Worm (Caenorhabditis elegans) whole organism, midembryonic: ENCODE results near the gene fbxa-199.

ENCODE experiments used
- T22C8.4 ChIP-seq: fragments of 200-800 bp; sonication (Bioruptor generic); IDR thresholded peaks from 2 replicates; pipeline ENCODE4 v1.3.6; 2022; ENCODE audit warnings: missing genetic modification characterization, missing compliant biosample characterization
- cog-1 ChIP-seq: sonication (generic microtip); optimal IDR thresholded peaks from 2 replicates; lab custom pipeline; 2016; ENCODE audit warnings: missing genetic modification characterization, missing compliant biosample characterization
- flt-1 ChIP-seq: fragments of 200-800 bp; sonication (Bioruptor generic); IDR thresholded peaks from 2 replicates; pipeline ENCODE4 v1.3.6; 2022; ENCODE audit warnings: missing genetic modification characterization, missing compliant biosample characterization
- klf-2 ChIP-seq: fragments of 200-800 bp; sonication (Bioruptor generic); conservative IDR thresholded peaks from 2 replicates; pipeline ENCODE4 v1.3.6; 2022; ENCODE audit warnings: missing genetic modification reagents, missing genetic modification characterization, missing compliant biosample characterization
- med-1 ChIP-seq: sonication (generic microtip); optimal IDR thresholded peaks from 2 replicates; lab custom pipeline; 2017; ENCODE audit warnings: missing genetic modification characterization, mild to moderate bottlenecking, missing compliant biosample characterization, antibody characterized with exemption, missing genetic modification reagents; ENCODE audit not compliant: insufficient read depth
- ref-1 ChIP-seq: fragments of 200-800 bp; sonication (Bioruptor generic); conservative IDR thresholded peaks from 2 replicates; pipeline ENCODE4 v1.3.6; 2022; ENCODE audit warnings: missing genetic modification reagents, missing genetic modification characterization, missing compliant biosample characterization
- tab-1 ChIP-seq: fragments of 200-800 bp; sonication (Bioruptor generic); IDR thresholded peaks from 2 replicates; pipeline ENCODE4 v1.3.6; 2022; ENCODE audit warnings: missing genetic modification characterization, missing compliant biosample characterization
- ztf-23 ChIP-seq: fragments of 200-800 bp; sonication (Bioruptor generic); IDR thresholded peaks from 2 replicates; pipeline ENCODE4 v1.3.6; 2022; ENCODE audit warnings: missing genetic modification reagents, missing genetic modification characterization, missing compliant biosample characterization
- ztf-29 ChIP-seq: fragments of 200-800 bp; sonication (Bioruptor generic); IDR thresholded peaks from 2 replicates; pipeline ENCODE4 v1.3.6; 2022; ENCODE audit warnings: missing genetic modification reagents, missing genetic modification characterization, missing compliant biosample characterization

fbxa-199 gene

DNA sequence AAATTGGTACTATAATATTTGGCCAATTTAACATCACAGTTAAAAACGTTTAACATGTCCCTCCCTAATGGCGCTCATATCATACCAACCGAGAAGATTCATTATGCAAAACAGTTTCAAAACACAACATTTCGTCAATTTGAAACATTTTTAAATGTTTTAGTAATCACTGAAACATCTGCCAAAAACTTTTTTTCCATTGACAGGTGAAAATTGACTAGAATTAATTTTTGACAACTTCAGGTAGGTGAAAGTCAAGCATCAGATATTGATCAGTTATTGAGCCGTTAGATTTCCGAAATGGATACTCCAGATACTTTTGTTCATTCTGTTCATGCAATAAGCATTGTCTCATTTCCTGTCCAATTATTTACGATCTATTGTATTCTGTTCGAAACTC is 8.3 kb upstream of the fbxa-199 start, which contains the start of gene srh-257:
Gene srh-257, plus strand, starts transcription at position 301 of the 400 bp plus-strand sequence.
- no peak for TF ChIP-seq tab-1 (GFP tag; lab: Robert Waterston, UW)
- no peak for TF ChIP-seq ref-1
- TF ChIP-seq ztf-29 (GFP tag; lab: Robert Waterston, UW), result no peak
- no peak for TF ChIP-seq med-1 (GFP tag; lab: Kevin White, UChicago)
- no peak for TF ChIP-seq T22C8.4
- no peak for TF ChIP-seq flt-1 (GFP tag; lab: Robert Waterston, UW)
- no peak for TF ChIP-seq klf-2 (GFP tag; lab: Robert Waterston, UW)

DNA sequence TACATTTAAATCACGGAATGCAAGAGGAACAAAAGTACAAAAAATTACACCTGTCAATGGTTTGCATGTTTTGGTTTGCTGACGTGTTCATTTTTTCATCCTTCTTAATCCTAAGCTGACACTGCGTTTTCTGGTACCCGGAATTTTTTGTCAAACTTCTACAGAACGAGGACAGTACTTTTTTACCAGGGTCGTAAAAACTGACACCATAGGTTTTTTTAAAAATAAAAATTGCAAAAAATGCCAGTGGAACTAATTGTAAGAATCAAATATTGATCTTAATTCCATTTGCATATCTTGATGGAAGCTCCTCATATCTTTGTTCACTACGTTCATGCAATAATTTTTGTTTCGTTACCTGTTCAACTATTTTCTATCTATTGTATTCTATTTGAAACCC is 6.2 kb upstream of the fbxa-199 start, which contains the start of gene srh-258:
Gene srh-258, plus strand, starts transcription at position 301 of the 400 bp plus-strand sequence.
- no peak for TF ChIP-seq tab-1 (GFP tag; lab: Robert Waterston, UW)
- TF ChIP-seq med-1 (GFP tag; lab: Kevin White, UChicago), result no peak
- TF ChIP-seq ref-1, result no peak
- TF ChIP-seq klf-2 (GFP tag; lab: Robert Waterston, UW), result no peak
- TF ChIP-seq ztf-23 (GFP tag; lab: Robert Waterston, UW), result no peak
- TF ChIP-seq cog-1 (tag; lab: Kevin White, UChicago), result no peak
- no peak for TF ChIP-seq T22C8.4
- TF ChIP-seq ztf-29 (GFP tag; lab: Robert Waterston, UW), result no peak
- TF ChIP-seq flt-1 (GFP tag; lab: Robert Waterston, UW), result no peak

DNA sequence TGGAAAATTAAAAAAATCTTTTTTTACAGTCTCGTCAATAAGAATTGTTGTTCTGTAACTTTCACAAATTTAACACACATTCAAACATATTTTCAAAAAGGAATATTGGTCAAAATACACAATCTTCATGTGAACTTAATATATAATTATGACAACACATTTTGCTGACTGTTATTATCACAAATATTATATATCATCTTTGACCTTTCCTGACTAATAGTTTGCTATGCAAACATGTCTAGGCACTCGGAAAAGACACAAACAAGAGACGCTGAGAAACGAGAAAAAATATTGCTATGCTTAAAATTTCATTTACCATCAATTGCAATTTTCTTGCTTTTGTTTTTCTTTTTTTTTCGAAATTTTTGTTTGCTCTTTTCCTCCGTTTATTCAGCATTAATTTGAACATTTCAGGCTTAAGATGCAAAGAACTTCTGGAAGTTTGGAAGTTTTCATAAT is 3.3 kb upstream of the fbxa-199 start, which contains the start of gene fbxa-135:
Gene fbxa-135, plus strand, starts transcription at position 409 of the 459 bp plus-strand sequence.
- no peak for TF ChIP-seq med-1 (GFP tag; lab: Kevin White, UChicago)

DNA sequence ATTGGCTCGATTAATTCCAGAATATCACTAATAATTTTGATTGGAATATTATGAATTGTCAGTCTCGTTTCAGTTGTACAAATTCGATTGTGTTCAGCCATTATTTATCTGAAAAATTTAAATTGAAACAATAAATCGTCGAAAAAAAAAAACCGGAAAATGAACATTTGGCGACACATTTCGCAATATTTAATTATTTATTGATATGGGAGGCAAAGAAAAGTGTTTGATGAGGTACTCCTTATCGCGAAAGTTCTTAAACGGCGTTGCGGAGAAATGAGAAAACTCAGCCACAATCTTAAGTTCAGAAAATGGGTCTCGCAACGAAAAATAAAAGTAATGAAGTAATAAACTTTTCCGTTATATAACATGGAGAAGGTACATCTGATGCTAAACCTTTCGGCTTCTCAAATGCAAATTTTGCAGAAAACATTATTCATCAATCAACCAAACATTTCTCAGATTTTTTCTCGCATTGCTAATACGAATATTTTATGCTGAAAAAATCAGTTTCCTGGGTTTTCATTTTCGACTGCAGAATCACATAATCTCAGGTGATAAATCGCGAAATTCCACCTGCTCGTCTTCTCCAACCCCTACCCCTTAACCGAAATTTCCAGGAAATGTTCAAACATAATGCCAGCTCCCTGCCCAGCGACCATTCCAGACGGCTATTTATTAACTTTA is 1.2 kb upstream of the fbxa-199 start, which contains the start of the genes T06E6.15 and sri-7:
Gene T06E6.15, minus strand, starts transcription at position 101 of the 687 bp plus-strand sequence.
Gene sri-7, plus strand, starts transcription at position 637 of the 687 bp plus-strand sequence.
- TF ChIP-seq tab-1 (GFP tag; lab: Robert Waterston, UW) (no peak), cog-1 (tag; lab: Kevin White, UChicago) (no peak)

DNA sequence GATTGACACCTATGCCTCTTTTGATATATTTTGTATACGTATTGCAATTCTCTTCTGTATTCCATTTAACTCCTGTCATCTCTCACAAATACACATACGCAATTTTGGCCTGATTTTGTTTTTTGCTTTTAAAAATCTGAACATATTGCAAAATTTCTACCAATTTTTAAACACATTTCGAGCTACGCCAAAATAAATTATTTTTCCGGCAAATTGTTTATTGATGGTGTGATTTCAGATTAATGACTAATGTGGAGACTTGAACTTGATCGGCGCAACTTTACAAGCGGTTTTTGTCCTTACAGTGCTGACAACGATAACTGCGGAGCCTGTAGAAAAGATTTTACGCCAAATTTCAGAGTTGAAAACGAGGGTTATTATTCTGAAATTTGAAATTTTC is 1.5 kb downstream of the fbxa-199 start:
- TF ChIP-seq med-1 (GFP tag; lab: Kevin White, UChicago) (no peak), klf-2 (GFP tag; lab: Robert Waterston, UW) (no peak), ztf-23 (GFP tag; lab: Robert Waterston, UW) (no peak), ref-1 (no peak), cog-1 (tag; lab: Kevin White, UChicago) (no peak), flt-1 (GFP tag; lab: Robert Waterston, UW) (no peak)

DNA sequence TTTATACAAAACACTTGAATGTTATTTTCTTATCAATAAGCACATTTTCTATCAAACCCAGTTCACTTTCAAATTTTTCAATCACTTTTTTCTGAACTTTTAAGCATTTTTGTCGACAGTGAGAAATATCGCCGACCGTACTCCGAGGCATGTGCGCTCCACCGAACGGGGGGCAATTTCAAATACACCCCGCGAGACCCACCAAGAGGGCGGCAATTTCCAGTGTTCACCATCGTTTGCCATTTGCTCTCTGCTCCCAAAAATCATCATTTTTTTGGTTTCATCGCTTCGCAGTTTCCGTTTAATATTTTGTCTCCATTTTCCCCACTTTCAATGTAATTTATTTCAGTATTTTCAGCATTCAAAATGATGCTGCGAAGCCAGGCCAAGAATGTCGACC is 3.3 kb downstream of the fbxa-199 start, which contains the start of gene cyb-3:
Gene cyb-3, plus strand, starts transcription at position 350 of the 400 bp plus-strand sequence.
- TF ChIP-seq cog-1 (tag; lab: Kevin White, UChicago) (no peak), klf-2 (GFP tag; lab: Robert Waterston, UW) (no peak), ztf-23 (GFP tag; lab: Robert Waterston, UW) (no peak), ref-1 (no peak), T22C8.4 (no peak), ztf-29 (GFP tag; lab: Robert Waterston, UW) (no peak), flt-1 (GFP tag; lab: Robert Waterston, UW) (no peak), tab-1 (GFP tag; lab: Robert Waterston, UW) (no peak), med-1 (GFP tag; lab: Kevin White, UChicago) (no peak)

DNA sequence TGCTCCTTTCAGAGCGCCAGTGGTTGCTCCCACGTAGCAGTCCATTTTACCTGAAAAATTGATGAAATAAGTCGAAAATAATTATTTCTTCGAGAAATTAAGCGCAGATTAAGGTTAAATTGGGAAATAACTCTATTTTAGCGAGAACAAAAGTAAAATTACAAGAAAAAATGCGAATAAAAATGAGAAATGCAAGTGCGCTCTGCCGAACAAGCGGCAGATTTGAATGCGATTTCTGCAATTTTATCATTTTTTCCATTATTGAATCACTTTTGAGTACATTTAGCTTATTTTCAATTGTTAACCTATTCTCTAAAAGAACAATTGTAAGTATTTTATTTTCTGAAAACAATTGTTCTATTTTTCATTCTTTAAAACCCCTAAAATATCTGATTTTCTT is 3.7 kb downstream of the fbxa-199 start, which contains the start of gene T06E6.1:
Gene T06E6.1, minus strand, starts transcription at position 56 of the 400 bp plus-strand sequence.
- TF ChIP-seq cog-1 (tag; lab: Kevin White, UChicago), result no peak
- no peak for TF ChIP-seq T22C8.4
- no peak for TF ChIP-seq klf-2 (GFP tag; lab: Robert Waterston, UW)
- TF ChIP-seq flt-1 (GFP tag; lab: Robert Waterston, UW), result no peak
- no peak for TF ChIP-seq ztf-29 (GFP tag; lab: Robert Waterston, UW)
- TF ChIP-seq ref-1, result no peak
- no peak for TF ChIP-seq med-1 (GFP tag; lab: Kevin White, UChicago)
- no peak for TF ChIP-seq ztf-23 (GFP tag; lab: Robert Waterston, UW)
- no peak for TF ChIP-seq tab-1 (GFP tag; lab: Robert Waterston, UW)

DNA sequence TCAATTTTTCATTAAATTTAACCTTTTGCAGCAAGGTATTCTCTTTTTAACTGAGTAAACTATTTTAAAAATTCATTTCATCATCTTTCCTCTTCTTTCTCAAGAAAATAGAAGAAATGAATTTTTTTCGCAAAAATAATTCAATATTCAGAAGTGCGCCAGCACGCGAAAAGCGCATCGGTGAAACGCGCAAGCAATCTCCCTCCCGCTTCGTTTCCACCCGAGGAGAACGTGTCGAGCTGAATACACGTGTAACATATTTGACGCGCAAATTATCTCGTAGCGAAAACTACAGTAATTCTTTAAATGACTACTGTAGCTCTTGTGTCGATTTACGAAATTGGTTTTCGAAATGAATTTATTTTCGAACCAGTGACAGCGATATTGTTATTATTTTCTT is 6.6 kb downstream of the fbxa-199 start:
- TF ChIP-seq med-1 (GFP tag; lab: Kevin White, UChicago), result no peak
- no peak for TF ChIP-seq T22C8.4
- no peak for TF ChIP-seq cog-1 (tag; lab: Kevin White, UChicago)
- TF ChIP-seq ztf-23 (GFP tag; lab: Robert Waterston, UW), result no peak
- TF ChIP-seq tab-1 (GFP tag; lab: Robert Waterston, UW), result no peak
- no peak for TF ChIP-seq ztf-29 (GFP tag; lab: Robert Waterston, UW)
- TF ChIP-seq klf-2 (GFP tag; lab: Robert Waterston, UW), result no peak
- TF ChIP-seq flt-1 (GFP tag; lab: Robert Waterston, UW), result no peak
- TF ChIP-seq ref-1, result no peak

DNA sequence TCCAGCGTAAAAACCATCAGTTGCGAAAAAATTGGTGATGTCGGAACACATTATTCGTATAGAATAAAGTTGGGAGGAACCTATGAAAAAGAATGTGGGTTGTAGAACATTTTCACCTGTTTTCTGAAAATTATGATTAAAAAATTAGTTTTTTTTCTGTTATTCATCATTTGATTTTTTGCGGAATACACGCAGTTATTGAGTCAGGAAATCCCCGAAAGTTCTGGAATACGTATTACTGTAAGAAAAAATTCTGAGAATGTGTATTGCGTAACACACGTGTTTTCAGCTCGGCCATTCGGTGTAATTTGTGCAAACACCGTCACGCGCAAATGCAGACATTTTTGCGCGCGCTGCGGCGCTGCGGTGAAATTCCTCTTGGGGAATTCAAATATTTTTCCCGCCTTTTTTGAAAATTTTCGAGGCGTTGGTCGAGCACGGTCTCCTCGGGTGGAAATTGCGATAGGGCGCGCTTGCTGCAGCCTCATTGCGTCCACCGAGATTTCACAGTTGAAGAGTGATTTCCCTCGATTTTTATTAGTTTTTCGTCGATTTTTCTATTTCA is 9.7 kb downstream of the fbxa-199 start, which contains the start of gene srh-170:
Gene srh-170, minus strand, starts transcription at position 51 of the 565 bp plus-strand sequence.
- TF ChIP-seq ztf-29 (GFP tag; lab: Robert Waterston, UW), result no peak
